Fruit fly (Drosophila melanogaster) whole organism: ENCODE measurements around the gene CG14315.
A peak's percentile ranks its signal among the peaks of the same experiment; 100 is the strongest.

Source experiments
- CG8478 ChIP-seq: fragments of >200 bp; optimal IDR thresholded peaks from 2 replicates; lab custom pipeline; 2018; ENCODE audit warnings: inconsistent platforms
- Dll ChIP-seq: fragments of >200 bp; optimal IDR thresholded peaks from 2 replicates; lab custom pipeline; 2017
- pan ChIP-seq: fragments of >200 bp; optimal IDR thresholded peaks from 2 replicates; lab custom pipeline; 2017
- psq ChIP-seq: fragments of >200 bp; optimal IDR thresholded peaks from 2 replicates; lab custom pipeline; 2017
- usp ChIP-seq: fragments of >200 bp; optimal IDR thresholded peaks from 2 replicates; lab custom pipeline; 2017; ENCODE audit warnings: missing biosample characterization, missing genetic modification characterization, mixed read lengths

DNA sequence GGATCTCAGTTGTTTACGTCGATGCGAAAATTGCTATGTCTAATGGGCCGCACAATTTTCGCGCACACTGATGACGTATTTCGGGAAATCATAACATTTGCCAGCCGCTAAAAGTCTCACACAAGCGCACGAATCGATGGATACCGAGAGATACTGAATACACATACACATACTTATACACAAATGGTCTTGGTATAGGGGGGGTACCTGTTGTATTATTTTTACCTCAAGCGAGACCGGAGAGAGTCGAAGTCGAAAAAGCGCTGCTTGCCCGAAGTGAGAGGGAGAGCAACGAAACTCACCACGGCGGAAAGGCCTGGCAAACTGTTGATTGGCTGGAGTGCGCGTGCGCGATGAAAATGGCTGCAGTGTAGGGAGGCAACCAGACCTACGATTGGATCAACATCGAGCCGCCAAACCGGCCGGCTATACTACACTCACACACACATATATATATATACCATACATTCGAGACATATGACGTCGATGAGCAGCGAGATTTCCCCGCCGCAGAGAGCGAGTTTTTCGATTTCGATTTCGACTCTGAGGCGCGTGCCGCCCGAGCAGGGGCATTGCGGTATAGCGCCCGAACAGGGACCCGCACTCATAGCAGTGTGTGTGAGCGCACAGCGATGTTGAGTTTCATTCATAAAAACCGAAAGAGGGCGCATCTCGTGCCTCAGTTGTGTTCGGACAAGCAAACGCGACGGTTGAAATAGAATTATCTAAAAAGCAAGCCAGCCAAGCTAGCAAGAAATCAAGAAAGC is 36.9 kb upstream of the CG14315 start:
- no peak for TF ChIP-seq pan (lab: Kevin White, UChicago)
- peak; percentile 19 for TF ChIP-seq CG8478 (lab: Kevin White, UChicago)
- peak; percentile 16 for TF ChIP-seq Dll (lab: Kevin White, UChicago)
- no peak for TF ChIP-seq psq
- no peak for TF ChIP-seq usp (GFP tag; lab: Kevin White, UChicago)
